Fruit fly (Drosophila melanogaster): ENCODE results near the gene SKIP.

DNA sequence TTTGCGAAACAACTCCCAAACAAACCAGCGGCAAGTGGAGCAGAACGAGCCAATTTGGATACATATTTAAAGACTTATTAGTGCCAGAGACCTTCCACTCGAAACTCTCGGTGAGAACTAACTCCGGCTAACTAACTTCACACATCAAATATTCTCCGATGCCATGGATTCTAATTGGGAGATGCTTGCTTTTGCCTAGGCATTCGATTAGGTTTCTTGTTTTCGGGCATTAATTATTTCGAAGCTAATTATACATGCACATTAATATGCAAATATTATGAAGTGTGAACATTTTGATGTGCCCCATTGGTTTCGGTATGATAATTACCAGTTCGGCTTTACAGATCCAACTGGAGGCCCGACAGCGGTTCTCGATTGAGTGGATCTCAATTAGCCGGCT lies 208.5 kb downstream of the SKIP start, which contains the start of gene CG5386:
- TF ChIP-seq Rel (GFP tag; optimal IDR thresholded peaks at IDR 0.05): no peak
- TF ChIP-seq Rel (tag; optimal IDR thresholded peaks at IDR 0.05): no peak
- no peak for TF ChIP-seq Dfd (GFP tag; optimal IDR thresholded peaks at IDR 0.05)
- TF ChIP-seq pan (optimal IDR thresholded peaks at IDR 0.05): no peak
- no peak for TF ChIP-seq psq (GFP tag; optimal IDR thresholded peaks at IDR 0.05)
- TF ChIP-seq foxo (GFP tag; optimal IDR thresholded peaks at IDR 0.05): no peak
- no peak for TF ChIP-seq Abd-B (GFP tag; optimal IDR thresholded peaks at IDR 0.05)
- TF ChIP-seq fru (GFP tag; optimal IDR thresholded peaks at IDR 0.05): no peak
- TF ChIP-seq Myc (optimal IDR thresholded peaks at IDR 0.05): no peak
